Fruit fly (Drosophila melanogaster) S2 (cell line): ENCODE measurements around the gene mtDNA-helicase.

ENCODE experiments used
- CG8478 ChIP-seq: fragments of >200 bp; optimal IDR thresholded peaks from 2 replicates; lab custom pipeline; 2018
- CTCF ChIP-seq, 2 experiments: fragments of >200 bp; optimal IDR thresholded peaks; 2 replicates each; lab custom pipeline; 2018

mtDNA-helicase gene

DNA sequence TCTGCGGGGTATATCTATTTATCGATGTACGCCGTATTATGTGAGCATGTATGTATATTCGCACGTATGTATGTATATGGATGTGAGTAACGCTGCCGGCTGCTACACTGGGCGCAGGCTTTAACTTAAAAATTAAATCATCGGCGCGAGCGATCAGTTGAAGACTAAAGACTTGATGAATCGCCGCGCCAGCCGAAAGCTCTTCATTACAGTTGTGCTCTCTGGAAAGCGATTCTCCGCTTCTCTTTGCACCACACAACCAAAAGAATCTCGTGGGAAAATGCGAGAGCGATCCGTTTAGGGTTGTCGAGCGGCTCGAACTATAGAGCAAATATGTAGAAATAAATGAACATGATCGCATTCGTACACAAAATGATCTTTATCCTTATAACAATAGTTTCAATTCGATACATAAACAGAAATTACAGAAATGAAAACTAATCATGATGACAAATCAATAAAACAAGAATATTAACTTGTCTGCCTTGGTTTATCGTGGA, 15.3 kb upstream of the mtDNA-helicase start, which contains the start of gene CG13124:
Gene CG13124, minus strand, starts transcription at position 166 of the 500 bp plus-strand sequence.
- TF ChIP-seq CTCF (optimal IDR thresholded peaks at IDR 0.05; lab: Kevin White, UChicago) (no peak), CG8478 (no peak)

DNA sequence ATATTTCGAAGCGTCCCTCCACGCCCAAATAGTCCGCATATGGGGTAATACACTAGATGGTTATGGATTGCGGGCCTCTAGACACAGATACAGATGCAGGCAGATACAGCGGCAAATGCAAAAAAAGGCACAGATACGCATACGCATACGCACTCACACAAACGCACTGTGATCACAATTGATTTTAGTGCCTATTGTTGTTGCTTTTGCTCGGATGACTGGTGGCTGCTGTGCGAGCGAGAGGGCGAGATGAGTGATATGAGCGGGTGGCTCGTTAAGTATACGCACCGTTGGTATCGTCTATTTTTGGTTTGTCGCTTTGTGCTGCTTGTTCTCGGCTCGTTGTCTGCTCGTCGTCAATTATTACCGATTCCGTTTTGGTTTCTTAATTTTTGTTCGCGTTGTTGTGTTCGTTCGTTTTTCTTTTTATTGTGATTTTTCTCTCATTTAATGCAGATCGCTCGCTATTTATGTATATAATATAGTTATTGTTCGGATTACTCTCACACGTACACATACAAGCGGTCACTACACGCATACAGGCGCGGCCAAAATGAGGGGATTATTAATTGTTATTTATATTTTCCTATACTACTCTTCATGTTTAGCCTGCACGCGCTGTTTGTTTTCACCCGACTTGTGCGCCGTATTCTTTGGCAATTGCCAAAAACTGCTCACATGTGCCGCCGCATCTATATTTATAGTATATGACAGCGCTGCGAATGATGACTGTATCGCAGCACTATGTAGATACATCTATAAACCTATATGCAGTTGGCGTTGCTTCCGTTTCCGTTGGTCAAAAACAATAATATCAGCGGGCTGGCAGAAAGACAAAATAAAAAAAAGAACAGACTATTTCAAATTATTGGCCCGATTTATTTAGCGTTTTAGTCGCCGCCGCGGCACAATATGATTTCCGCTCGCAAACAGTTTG, 14.3 kb upstream of the mtDNA-helicase start:
- TF ChIP-seq CTCF (optimal IDR thresholded peaks at IDR 0.05; lab: Kevin White, UChicago): no peak
- TF ChIP-seq CG8478: no peak

DNA sequence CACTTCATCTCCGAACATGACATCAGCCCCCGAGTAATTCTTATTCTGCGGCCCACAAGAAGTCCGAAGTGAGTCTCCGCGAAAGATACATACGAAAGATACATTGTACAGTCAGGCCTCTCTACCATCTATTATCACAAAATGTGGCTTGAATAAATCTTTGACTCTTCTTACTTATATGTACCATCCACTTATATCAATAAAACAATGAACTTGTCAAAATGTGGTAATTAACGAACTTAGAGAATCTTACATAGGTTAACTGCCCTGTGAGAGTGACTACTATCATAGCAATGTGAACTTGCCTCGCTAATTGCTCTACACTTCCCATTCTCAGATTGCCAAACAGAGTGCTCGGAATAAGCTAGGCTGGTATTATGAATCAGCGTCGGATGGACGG, 13.4 kb upstream of the mtDNA-helicase start:
- TF ChIP-seq CG8478 (no peak), CTCF (optimal IDR thresholded peaks at IDR 0.05; lab: Kevin White, UChicago) (no peak)

DNA sequence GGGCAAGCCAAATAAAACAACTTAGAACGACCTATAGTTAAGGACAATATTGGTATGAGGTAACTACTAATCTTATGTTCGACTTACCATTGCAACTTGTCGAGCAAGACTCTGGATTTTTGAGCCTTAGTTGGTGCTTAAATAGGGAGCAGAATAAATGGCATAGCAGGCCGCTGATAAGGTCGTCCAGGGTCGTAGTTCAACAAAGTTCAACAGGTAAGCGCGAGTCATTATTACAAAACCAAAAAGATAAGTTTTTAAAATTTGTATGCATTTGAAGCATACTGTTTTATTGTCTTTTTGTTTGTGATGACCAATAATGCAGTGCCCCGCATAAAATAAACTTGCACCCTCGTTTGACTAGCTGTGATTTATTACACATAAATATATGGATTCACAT, 9.8 kb upstream of the mtDNA-helicase start, which contains the start of gene Muc30E:
Gene Muc30E, minus strand, starts transcription at position 101 of the 400 bp plus-strand sequence.
- TF ChIP-seq CTCF (optimal IDR thresholded peaks at IDR 0.05; lab: Kevin White, UChicago) (no peak), CG8478 (no peak)

DNA sequence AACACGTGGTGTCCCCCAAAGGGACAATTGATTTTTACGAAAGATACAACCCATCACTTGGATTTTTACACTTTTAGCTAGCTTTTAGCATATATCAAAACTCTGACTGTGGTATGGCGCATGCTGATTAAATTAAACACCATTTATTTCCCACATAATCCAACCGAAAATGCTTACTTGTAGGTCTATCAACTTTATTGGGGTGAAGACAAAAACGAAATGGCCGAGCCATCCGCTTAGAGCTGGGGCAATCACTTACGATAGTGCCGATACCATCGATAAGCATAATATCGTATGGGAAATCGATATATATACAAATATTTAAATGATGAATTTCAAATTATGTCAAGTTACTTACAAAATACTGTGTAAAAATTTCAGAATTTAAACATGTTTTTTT, 4.0 kb upstream of the mtDNA-helicase start, which contains the start of gene RpS2:
Gene RpS2, minus strand, starts transcription at position 257 of the 400 bp plus-strand sequence.
- peak in 1 of 2 experiments; percentile 33 for TF ChIP-seq CTCF (optimal IDR thresholded peaks at IDR 0.05; lab: Kevin White, UChicago)
- TF ChIP-seq CG8478: no peak

DNA sequence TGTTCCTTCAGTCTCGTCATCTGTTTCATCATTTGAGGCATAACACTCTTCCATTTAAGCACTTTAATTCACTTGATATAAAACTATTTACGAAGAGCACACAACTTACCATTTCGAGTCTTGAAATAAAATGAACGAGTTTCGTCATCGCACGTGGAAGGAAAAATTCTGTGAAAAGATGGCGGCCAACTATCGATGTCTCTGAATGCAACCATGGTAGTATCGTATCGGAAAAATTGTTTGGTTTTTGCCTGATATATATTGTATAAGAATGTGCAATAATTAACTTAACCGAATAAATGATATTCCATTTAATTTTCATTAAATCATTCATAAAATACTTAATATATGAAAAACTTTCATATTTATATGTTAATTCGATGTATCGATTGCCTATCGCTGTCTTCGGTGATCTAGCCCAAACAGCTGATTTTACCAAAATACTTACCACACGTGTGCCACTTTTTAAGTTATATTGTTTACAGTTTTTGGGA, 1.7 kb upstream of the mtDNA-helicase start, which contains the start of gene Bka:
Gene Bka, plus strand, starts transcription at position 417 of the 494 bp plus-strand sequence.
- no peak for TF ChIP-seq CTCF (optimal IDR thresholded peaks at IDR 0.05; lab: Kevin White, UChicago)

DNA sequence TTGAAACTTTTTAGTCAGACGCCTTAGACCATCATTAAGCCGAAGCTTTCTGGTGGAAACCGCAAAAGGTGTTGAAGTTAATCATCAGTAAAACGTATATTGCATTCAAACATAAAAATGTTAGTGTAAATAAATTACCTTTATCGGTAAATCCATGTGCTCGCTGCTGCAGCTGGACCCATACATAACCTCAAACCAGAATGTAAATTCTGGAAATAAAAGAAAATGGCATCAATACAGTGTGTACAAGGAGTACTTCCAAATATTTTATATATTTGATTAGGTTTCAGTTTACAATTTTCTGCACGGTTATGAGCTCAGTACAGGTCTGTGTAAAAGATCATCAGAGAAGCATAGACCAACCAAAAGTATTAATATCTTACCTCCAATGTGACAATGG, 947 bp upstream of the mtDNA-helicase start:
- no peak for TF ChIP-seq CTCF (optimal IDR thresholded peaks at IDR 0.05; lab: Kevin White, UChicago)
- TF ChIP-seq CG8478: no peak

DNA sequence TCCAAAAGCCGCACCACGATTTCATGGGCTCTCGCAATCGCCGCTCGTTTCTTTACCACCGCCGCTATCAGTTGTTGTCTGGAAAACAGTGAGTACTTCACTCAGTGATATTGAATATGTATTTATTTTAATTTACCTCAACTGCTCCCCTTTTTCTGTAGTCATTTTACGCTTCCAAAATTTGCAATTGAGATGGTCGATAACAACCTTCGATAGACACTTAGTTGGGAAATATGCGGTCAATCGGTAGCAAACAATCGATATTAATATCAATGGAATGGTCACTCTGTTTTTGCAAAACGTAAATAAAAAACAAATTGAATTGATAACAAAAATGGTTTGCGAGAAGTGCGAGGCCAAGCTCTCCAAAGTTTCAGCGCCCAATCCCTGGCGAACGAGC, 2.7 kb downstream of the mtDNA-helicase start, which contains the start of the genes CG34183 and CG4537:
Gene CG34183, minus strand, starts transcription at position 197 of the 400 bp plus-strand sequence.
Gene CG4537, plus strand, starts transcription at position 310 of the 400 bp plus-strand sequence.
- no peak for TF ChIP-seq CTCF (optimal IDR thresholded peaks at IDR 0.05; lab: Kevin White, UChicago)
- TF ChIP-seq CG8478: no peak

DNA sequence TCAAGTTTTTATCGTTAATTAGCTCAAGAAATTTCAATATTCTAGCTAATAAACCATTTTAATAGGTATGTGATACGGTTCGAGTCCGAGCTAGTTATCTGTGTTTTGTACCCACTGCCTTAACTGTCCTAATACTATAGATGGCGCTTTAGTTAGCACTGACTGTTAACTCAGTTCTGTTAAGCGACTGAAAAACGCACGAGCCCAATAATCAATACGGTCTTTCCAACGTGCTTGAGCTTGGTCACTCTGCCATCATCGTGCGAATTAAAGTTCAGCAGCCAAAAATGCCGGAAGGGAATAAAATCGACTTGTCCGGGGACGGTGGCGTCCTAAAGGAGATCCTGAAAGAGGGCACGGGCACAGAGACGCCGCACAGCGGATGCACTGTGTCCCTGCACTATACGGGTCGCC, 5.4 kb downstream of the mtDNA-helicase start, which contains the start of gene Fkbp59:
Gene Fkbp59, plus strand, starts transcription at position 150 of the 414 bp plus-strand sequence.
- TF ChIP-seq CTCF (optimal IDR thresholded peaks at IDR 0.05; lab: Kevin White, UChicago) (peak; percentile 95 to 96), CG8478 (no peak)

DNA sequence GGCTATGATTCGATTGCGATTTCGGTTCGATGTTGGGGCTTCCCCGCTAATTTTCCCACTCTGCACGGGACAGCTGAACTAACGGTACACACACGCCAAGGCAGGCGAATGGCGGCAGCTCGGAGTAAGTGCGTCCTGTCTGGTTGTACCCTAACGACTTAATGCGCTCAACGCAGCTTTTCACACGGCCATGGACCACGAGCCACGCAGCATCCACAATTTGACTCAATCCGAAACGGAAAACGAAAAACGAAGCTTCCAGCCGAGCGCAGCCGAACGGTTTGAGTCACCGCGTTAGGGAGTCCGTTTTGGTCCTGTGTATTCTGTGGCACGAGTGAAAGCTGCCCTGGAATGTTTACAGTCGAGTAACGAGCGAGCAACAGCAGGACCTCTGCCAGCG, 7.2 kb downstream of the mtDNA-helicase start, which contains the start of gene nAChRalpha6:
Gene nAChRalpha6, minus strand, starts transcription at position 165 of the 400 bp plus-strand sequence.
- TF ChIP-seq CG8478 (no peak), CTCF (optimal IDR thresholded peaks at IDR 0.05; lab: Kevin White, UChicago) (no peak)

DNA sequence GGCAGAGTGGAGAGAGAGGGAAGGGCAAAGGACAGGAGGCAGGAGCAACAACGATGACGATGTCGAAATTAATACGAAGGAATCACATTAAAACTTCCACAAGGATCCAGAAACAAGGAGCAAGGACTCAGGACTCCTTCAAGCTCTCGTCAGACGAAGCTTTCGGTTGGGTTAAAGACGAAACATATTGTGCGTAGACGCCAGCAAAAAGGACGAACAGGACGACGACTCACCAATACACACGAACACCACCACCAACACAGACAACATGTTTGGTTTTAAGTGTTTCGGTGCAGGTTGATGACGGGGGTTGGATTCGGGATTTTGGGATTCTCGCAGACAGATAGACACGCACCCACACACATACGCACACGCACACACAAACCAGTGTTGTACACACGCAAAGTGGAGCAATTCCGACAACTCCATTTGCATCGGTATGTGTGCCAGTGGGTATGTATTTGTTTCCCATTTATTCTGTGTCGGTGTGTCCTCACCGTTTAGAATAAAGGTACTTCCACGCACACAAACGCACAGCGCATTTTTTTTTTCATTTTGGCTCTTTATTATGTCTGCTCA, 10.8 kb downstream of the mtDNA-helicase start:
- no peak for TF ChIP-seq CG8478
- TF ChIP-seq CTCF (optimal IDR thresholded peaks at IDR 0.05; lab: Kevin White, UChicago): no peak

DNA sequence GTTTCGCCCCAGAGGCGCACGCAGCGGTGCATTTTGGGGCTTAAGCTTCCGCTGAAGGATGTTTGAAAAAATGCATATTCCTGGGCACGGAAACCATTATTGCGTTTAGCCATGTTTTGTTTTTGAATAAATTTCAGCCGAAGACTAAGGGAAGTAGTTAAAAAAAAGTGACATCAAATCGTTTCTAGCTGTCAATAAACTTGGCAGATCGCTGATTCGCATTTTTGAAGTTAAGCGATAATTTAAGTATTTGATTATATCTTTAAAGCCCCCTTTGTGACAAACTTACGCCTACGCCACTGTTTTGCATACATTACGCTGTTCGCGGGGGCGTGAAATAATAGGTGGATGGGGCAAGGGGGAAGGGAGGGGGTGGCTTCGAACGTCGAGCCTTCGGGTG, 28.9 kb downstream of the mtDNA-helicase start:
- no peak for TF ChIP-seq CG8478
- no peak for TF ChIP-seq CTCF (optimal IDR thresholded peaks at IDR 0.05; lab: Kevin White, UChicago)

DNA sequence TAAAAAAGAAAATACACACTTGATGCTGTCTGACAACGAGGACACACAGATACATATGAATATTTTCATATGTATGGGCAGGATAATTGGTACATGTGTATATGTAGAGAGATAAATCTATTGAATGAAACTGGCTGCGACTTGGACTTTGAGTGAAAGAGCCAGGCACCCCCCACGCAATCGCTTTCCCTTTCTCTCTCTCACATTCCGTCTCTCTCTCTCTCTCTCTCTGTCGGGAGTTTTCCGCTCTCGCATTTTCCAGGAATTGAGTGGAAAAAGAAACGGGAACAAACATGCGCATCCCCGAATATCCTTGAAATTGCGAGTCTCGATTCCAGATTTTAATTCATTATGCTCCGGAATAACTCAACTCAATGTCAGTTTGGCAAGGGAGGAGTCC, 29.8 kb downstream of the mtDNA-helicase start:
- no peak for TF ChIP-seq CTCF (optimal IDR thresholded peaks at IDR 0.05; lab: Kevin White, UChicago)
- no peak for TF ChIP-seq CG8478

DNA sequence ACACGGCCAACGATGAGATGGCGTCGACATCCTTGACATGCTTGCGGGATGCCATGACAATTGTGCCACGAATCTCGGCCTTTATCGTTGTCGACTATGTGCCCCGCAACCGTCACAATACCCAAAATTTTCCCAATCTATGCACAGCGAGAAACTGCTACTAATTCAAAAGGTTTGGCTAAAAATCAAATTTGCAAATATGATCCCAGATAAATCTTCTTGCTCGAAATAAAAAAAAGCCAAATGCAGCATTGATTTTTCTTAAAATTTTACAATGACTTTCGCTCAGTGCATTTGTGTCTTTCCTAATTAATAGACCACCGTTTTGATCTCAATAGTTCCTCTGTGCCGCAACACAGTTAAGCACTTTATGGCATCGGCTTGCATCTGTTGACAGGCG, 30.3 kb downstream of the mtDNA-helicase start:
- TF ChIP-seq CTCF (optimal IDR thresholded peaks at IDR 0.05; lab: Kevin White, UChicago): no peak
- no peak for TF ChIP-seq CG8478

DNA sequence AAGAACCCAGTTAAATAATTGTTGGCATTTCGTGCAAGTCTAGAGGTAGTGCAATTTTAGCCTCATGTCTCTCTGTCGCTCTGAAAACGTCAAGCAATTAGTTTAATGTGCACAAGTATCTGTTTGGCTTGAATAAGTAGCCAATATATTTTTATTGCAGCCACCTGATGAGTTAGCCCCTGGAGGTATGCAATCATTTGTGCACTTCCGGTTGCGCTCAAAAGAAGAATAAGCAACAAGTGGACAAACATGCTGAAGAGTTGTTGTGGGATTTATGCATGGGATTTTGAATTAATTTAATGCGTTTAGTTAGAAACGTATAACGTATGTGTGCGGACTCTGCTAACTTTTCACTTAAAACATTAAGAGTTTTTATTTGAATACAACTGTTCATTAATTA, 42.5 kb downstream of the mtDNA-helicase start:
- TF ChIP-seq CTCF (optimal IDR thresholded peaks at IDR 0.05; lab: Kevin White, UChicago): no peak
- no peak for TF ChIP-seq CG8478
